Fruit fly (Drosophila melanogaster): ENCODE results near the gene mre11.

mre11 gene

DNA sequence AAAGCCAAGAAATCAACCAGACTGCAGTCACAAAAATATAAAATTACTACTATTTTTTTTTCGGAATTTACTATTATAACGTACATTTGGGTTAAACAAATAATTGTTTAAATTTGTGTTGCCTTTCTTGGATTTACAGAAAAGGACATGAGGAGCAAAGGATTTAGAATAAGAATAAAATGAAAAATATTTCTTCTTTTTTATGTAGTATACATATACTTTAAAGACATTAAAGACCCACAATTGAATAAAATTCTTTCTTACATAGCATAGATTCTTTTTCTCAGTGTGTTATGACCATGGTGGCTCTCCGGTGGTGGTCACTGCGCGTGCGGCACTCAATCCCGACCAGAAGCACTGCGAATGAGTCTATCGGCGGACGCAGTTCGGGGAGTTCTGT lies 37.3 kb downstream of the mre11 start:
- TF ChIP-seq cic (GFP tag; optimal IDR thresholded peaks at IDR 0.05) (no peak), bab1 (GFP tag; optimal IDR thresholded peaks at IDR 0.05) (no peak), pad (GFP tag; optimal IDR thresholded peaks at IDR 0.05) (no peak), CG7101 (tag; optimal IDR thresholded peaks at IDR 0.05) (no peak), CG12768 (GFP tag; optimal IDR thresholded peaks at IDR 0.05) (no peak), Hr96 (GFP tag; optimal IDR thresholded peaks at IDR 0.05) (no peak), ovo (GFP tag; optimal IDR thresholded peaks at IDR 0.05) (no peak), tj (GFP tag; optimal IDR thresholded peaks at IDR 0.05) (no peak), toe (GFP tag; optimal IDR thresholded peaks at IDR 0.05) (no peak), CG1620 (GFP tag; optimal IDR thresholded peaks at IDR 0.05) (no peak)

DNA sequence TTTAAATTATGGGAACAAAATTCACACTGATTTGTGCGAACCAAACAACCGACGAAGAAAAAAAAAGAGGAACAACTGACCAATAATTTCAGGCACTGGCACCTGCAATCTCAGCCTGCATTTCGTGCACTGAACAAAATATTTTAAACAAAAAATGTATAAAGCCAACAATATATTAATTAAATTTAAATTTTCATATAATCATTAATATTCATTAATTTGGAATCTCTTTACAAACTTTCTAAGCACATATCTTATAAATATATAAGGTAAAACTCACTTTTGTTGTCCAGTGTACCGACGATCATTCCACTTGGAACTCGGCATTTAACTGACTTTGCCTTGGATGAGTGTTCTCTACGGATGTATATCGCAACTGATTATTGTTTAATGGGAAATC lies 40.2 kb downstream of the mre11 start:
- TF ChIP-seq bab1 (GFP tag; optimal IDR thresholded peaks at IDR 0.05): no peak
- no peak for TF ChIP-seq CG14711 (tag; optimal IDR thresholded peaks at IDR 0.05)
- TF ChIP-seq tj (GFP tag; optimal IDR thresholded peaks at IDR 0.05): no peak
- no peak for TF ChIP-seq CG11617 (GFP tag; optimal IDR thresholded peaks at IDR 0.05)
- no peak for TF ChIP-seq pad (GFP tag; optimal IDR thresholded peaks at IDR 0.05)
- no peak for TF ChIP-seq CG33017 (tag; optimal IDR thresholded peaks at IDR 0.05)
- TF ChIP-seq kay (GFP tag; ENCODE audit: borderline replicate concordance): no peak
- no peak for TF ChIP-seq CG12768 (GFP tag; optimal IDR thresholded peaks at IDR 0.05)
- no peak for TF ChIP-seq toe (GFP tag; optimal IDR thresholded peaks at IDR 0.05)
- no peak for TF ChIP-seq cnc (optimal IDR thresholded peaks at IDR 0.05)
- no peak for TF ChIP-seq Clk (GFP tag; optimal IDR thresholded peaks at IDR 0.05)
- TF ChIP-seq Crg-1 (GFP tag; optimal IDR thresholded peaks at IDR 0.05): no peak
- TF ChIP-seq CG7101 (tag; optimal IDR thresholded peaks at IDR 0.05): no peak
- no peak for TF ChIP-seq ovo (GFP tag; optimal IDR thresholded peaks at IDR 0.05)
- no peak for TF ChIP-seq CG5204 (GFP tag; optimal IDR thresholded peaks at IDR 0.05)
- no peak for TF ChIP-seq cic (GFP tag; optimal IDR thresholded peaks at IDR 0.05)
- TF ChIP-seq Hr96 (GFP tag; optimal IDR thresholded peaks at IDR 0.05): no peak
- no peak for TF ChIP-seq Mnt (GFP tag; optimal IDR thresholded peaks at IDR 0.05)

dm6 chr2L:11322800-11323199 lies 40.9 kb downstream of the mre11 start:
- TF ChIP-seq pad (GFP tag; optimal IDR thresholded peaks at IDR 0.05) (no peak), CG11617 (GFP tag; optimal IDR thresholded peaks at IDR 0.05) (no peak), kay (GFP tag; ENCODE audit: borderline replicate concordance) (no peak), CG7045 (GFP tag; optimal IDR thresholded peaks at IDR 0.05) (no peak), CG14711 (tag; optimal IDR thresholded peaks at IDR 0.05) (no peak), Crg-1 (GFP tag; optimal IDR thresholded peaks at IDR 0.05) (no peak), CG7101 (tag; optimal IDR thresholded peaks at IDR 0.05) (no peak), ovo (GFP tag; optimal IDR thresholded peaks at IDR 0.05) (no peak), tj (GFP tag; optimal IDR thresholded peaks at IDR 0.05) (no peak), bab1 (GFP tag; optimal IDR thresholded peaks at IDR 0.05) (no peak), Hr96 (GFP tag; optimal IDR thresholded peaks at IDR 0.05) (no peak), CG33017 (tag; optimal IDR thresholded peaks at IDR 0.05) (no peak), cic (GFP tag; optimal IDR thresholded peaks at IDR 0.05) (no peak)

- no peak for TF ChIP-seq CG14711 (tag; optimal IDR thresholded peaks at IDR 0.05)
- no peak for TF ChIP-seq CG1620 (GFP tag; optimal IDR thresholded peaks at IDR 0.05)
- TF ChIP-seq bab1 (GFP tag; optimal IDR thresholded peaks at IDR 0.05): no peak
- no peak for TF ChIP-seq cic (GFP tag; optimal IDR thresholded peaks at IDR 0.05)
- TF ChIP-seq CG7101 (tag; optimal IDR thresholded peaks at IDR 0.05): no peak
- no peak for TF ChIP-seq CG33017 (tag; optimal IDR thresholded peaks at IDR 0.05)
- no peak for TF ChIP-seq toe (GFP tag; optimal IDR thresholded peaks at IDR 0.05)
- no peak for TF ChIP-seq tj (GFP tag; optimal IDR thresholded peaks at IDR 0.05)
- no peak for TF ChIP-seq CG7045 (GFP tag; optimal IDR thresholded peaks at IDR 0.05)
- TF ChIP-seq CG5204 (GFP tag; optimal IDR thresholded peaks at IDR 0.05): no peak
- TF ChIP-seq Hr96 (GFP tag; optimal IDR thresholded peaks at IDR 0.05): no peak
- TF ChIP-seq Crg-1 (GFP tag; optimal IDR thresholded peaks at IDR 0.05): no peak
Observed at dm6 chr2L:11323917-11324316, 42.0 kb downstream of the mre11 start.

- TF ChIP-seq tj (GFP tag; optimal IDR thresholded peaks at IDR 0.05) (no peak), Mnt (GFP tag; optimal IDR thresholded peaks at IDR 0.05) (no peak), CG11617 (GFP tag; optimal IDR thresholded peaks at IDR 0.05) (no peak), Clk (GFP tag; optimal IDR thresholded peaks at IDR 0.05) (no peak), CG33017 (tag; optimal IDR thresholded peaks at IDR 0.05) (no peak), cnc (optimal IDR thresholded peaks at IDR 0.05) (no peak), bab1 (GFP tag; optimal IDR thresholded peaks at IDR 0.05) (no peak), CG12768 (GFP tag; optimal IDR thresholded peaks at IDR 0.05) (no peak), CG7045 (GFP tag; optimal IDR thresholded peaks at IDR 0.05) (no peak), ovo (GFP tag; optimal IDR thresholded peaks at IDR 0.05) (no peak), CG14711 (tag; optimal IDR thresholded peaks at IDR 0.05) (no peak)
Observed at dm6 chr2L:11326373-11326772, 44.5 kb downstream of the mre11 start.

dm6 chr2L:11328357-11328756 lies 46.5 kb downstream of the mre11 start:
- TF ChIP-seq cnc (optimal IDR thresholded peaks at IDR 0.05): no peak
- no peak for TF ChIP-seq CG7045 (GFP tag; optimal IDR thresholded peaks at IDR 0.05)
- TF ChIP-seq Mnt (GFP tag; optimal IDR thresholded peaks at IDR 0.05): no peak
- TF ChIP-seq CG5204 (GFP tag; optimal IDR thresholded peaks at IDR 0.05): no peak
- no peak for TF ChIP-seq bab1 (GFP tag; optimal IDR thresholded peaks at IDR 0.05)

- no peak for TF ChIP-seq CG12768 (GFP tag; optimal IDR thresholded peaks at IDR 0.05)
- no peak for TF ChIP-seq CG7045 (GFP tag; optimal IDR thresholded peaks at IDR 0.05)
- TF ChIP-seq Mnt (GFP tag; optimal IDR thresholded peaks at IDR 0.05): no peak
- TF ChIP-seq pad (GFP tag; optimal IDR thresholded peaks at IDR 0.05): no peak
- TF ChIP-seq CG33017 (tag; optimal IDR thresholded peaks at IDR 0.05): no peak
- no peak for TF ChIP-seq tj (GFP tag; optimal IDR thresholded peaks at IDR 0.05)
- no peak for TF ChIP-seq CG5204 (GFP tag; optimal IDR thresholded peaks at IDR 0.05)
- no peak for TF ChIP-seq cnc (optimal IDR thresholded peaks at IDR 0.05)
- TF ChIP-seq bab1 (GFP tag; optimal IDR thresholded peaks at IDR 0.05): no peak
- no peak for TF ChIP-seq kay (GFP tag; ENCODE audit: borderline replicate concordance)
- no peak for TF ChIP-seq toe (GFP tag; optimal IDR thresholded peaks at IDR 0.05)
- no peak for TF ChIP-seq CG14711 (tag; optimal IDR thresholded peaks at IDR 0.05)
- TF ChIP-seq ovo (GFP tag; optimal IDR thresholded peaks at IDR 0.05): no peak
- no peak for TF ChIP-seq CG11617 (GFP tag; optimal IDR thresholded peaks at IDR 0.05)
- TF ChIP-seq cic (GFP tag; optimal IDR thresholded peaks at IDR 0.05): no peak
- no peak for TF ChIP-seq Clk (GFP tag; optimal IDR thresholded peaks at IDR 0.05)
- TF ChIP-seq Hr96 (GFP tag; optimal IDR thresholded peaks at IDR 0.05): no peak
- TF ChIP-seq CG7101 (tag; optimal IDR thresholded peaks at IDR 0.05): no peak
- no peak for TF ChIP-seq CG1620 (GFP tag; optimal IDR thresholded peaks at IDR 0.05)
Observed at dm6 chr2L:11331668-11332262, 49.9 kb downstream of the mre11 start.

All from whole organism, adult.